Worm (Caenorhabditis elegans) whole organism, midembryonic: Measurements from ENCODE around the gene T05A7.1.
A peak's percentile ranks its signal among the peaks of the same experiment; 100 is the strongest.

Source experiments
- T22C8.4 ChIP-seq: fragments of 200-800 bp; sonication (Bioruptor generic); IDR thresholded peaks from 2 replicates; pipeline ENCODE4 v1.3.6; 2022; ENCODE audit warnings: missing genetic modification characterization, missing compliant biosample characterization
- cog-1 ChIP-seq: sonication (generic microtip); optimal IDR thresholded peaks from 2 replicates; lab custom pipeline; 2016; ENCODE audit warnings: missing genetic modification characterization, missing compliant biosample characterization
- flt-1 ChIP-seq: fragments of 200-800 bp; sonication (Bioruptor generic); IDR thresholded peaks from 2 replicates; pipeline ENCODE4 v1.3.6; 2022; ENCODE audit warnings: missing genetic modification characterization, missing compliant biosample characterization
- klf-2 ChIP-seq: fragments of 200-800 bp; sonication (Bioruptor generic); conservative IDR thresholded peaks from 2 replicates; pipeline ENCODE4 v1.3.6; 2022; ENCODE audit warnings: missing genetic modification reagents, missing genetic modification characterization, missing compliant biosample characterization
- med-1 ChIP-seq: sonication (generic microtip); optimal IDR thresholded peaks from 2 replicates; lab custom pipeline; 2017; ENCODE audit warnings: missing genetic modification characterization, mild to moderate bottlenecking, missing compliant biosample characterization, antibody characterized with exemption, missing genetic modification reagents; ENCODE audit not compliant: insufficient read depth
- ref-1 ChIP-seq: fragments of 200-800 bp; sonication (Bioruptor generic); conservative IDR thresholded peaks from 2 replicates; pipeline ENCODE4 v1.3.6; 2022; ENCODE audit warnings: missing genetic modification reagents, missing genetic modification characterization, missing compliant biosample characterization
- tab-1 ChIP-seq: fragments of 200-800 bp; sonication (Bioruptor generic); IDR thresholded peaks from 2 replicates; pipeline ENCODE4 v1.3.6; 2022; ENCODE audit warnings: missing genetic modification characterization, missing compliant biosample characterization
- ztf-23 ChIP-seq: fragments of 200-800 bp; sonication (Bioruptor generic); IDR thresholded peaks from 2 replicates; pipeline ENCODE4 v1.3.6; 2022; ENCODE audit warnings: missing genetic modification reagents, missing genetic modification characterization, missing compliant biosample characterization
- ztf-29 ChIP-seq: fragments of 200-800 bp; sonication (Bioruptor generic); IDR thresholded peaks from 2 replicates; pipeline ENCODE4 v1.3.6; 2022; ENCODE audit warnings: missing genetic modification reagents, missing genetic modification characterization, missing compliant biosample characterization

T05A7.1 gene

DNA sequence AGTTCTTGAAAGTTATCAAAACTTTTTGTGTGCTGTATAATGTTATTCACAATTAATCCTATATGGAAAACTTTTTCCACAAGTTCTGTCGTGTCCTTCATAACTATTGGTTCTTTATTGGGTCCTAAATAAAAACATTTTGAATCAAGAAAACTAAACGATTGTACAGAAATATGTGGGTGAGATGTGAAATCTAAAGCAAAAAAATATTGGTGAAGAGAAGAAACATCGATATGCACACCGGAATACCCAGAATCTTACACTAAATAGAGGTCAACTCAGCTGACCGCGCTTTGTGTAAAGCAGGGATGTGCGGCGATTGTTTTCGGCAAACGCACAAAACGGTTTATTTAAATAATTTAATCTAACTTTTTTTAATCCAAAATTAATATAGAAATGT is 16.7 kb upstream of the T05A7.1 start, which contains the start of gene T05A7.13:
Gene T05A7.13 (minus strand): TSS at position 101 of the 400 bp plus-strand sequence.
- TF ChIP-seq cog-1 (tag; lab: Kevin White, UChicago) = no peak
- no peak for TF ChIP-seq med-1
- no peak for TF ChIP-seq ref-1 (GFP tag; lab: Robert Waterston, UW)
- TF ChIP-seq ztf-23 (GFP tag; lab: Robert Waterston, UW) = no peak
- TF ChIP-seq tab-1 (GFP tag; lab: Robert Waterston, UW) = no peak
- TF ChIP-seq klf-2 (GFP tag; lab: Robert Waterston, UW) = no peak
- no peak for TF ChIP-seq ztf-29 (GFP tag; lab: Robert Waterston, UW)
- TF ChIP-seq T22C8.4 (GFP tag; lab: Robert Waterston, UW) = no peak
- no peak for TF ChIP-seq flt-1 (GFP tag; lab: Robert Waterston, UW)

DNA sequence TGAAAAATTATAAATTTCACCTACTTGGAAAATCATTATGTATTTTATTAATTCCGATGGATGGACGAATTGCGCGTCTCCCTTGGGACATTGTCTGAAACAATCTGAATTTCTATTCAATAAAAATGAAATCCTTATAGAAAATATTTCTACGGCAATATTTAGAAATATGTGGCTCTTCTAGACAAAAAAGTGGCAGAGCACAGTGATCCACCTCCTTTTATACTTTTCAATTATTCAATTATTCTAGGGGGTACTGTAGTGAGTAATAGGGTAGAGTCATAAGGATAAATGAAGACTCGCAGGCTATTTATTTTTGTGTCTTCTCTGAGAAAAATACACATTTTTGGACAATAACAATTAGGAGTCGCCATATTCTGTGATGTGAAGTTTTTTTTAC is 14.8 kb upstream of the T05A7.1 start, which contains the start of gene T05A7.12:
Gene T05A7.12 (minus strand): TSS at position 101 of the 400 bp plus-strand sequence.
- TF ChIP-seq ref-1 (GFP tag; lab: Robert Waterston, UW) = no peak
- TF ChIP-seq klf-2 (GFP tag; lab: Robert Waterston, UW) = no peak
- no peak for TF ChIP-seq ztf-23 (GFP tag; lab: Robert Waterston, UW)
- TF ChIP-seq ztf-29 (GFP tag; lab: Robert Waterston, UW) = no peak
- TF ChIP-seq T22C8.4 (GFP tag; lab: Robert Waterston, UW) = no peak
- TF ChIP-seq cog-1 (tag; lab: Kevin White, UChicago) = no peak
- no peak for TF ChIP-seq flt-1 (GFP tag; lab: Robert Waterston, UW)

DNA sequence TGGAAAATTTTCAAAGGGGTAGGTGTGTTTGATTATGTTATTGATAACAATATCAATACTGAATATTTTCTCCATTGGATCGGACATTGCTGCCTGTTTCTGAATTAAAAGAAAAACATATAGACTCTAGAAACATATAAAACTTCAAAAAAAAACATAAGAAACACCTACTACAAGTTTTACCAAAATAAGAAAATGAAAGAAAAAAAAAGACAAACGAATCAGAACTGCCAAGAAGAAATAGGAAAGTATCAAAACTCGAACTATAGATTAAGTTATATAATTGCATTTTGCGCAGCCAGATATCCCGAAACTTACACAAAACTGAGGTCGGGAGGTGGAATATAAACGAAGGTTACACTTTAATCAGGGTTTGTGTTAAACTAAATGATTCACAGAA is 12.7 kb upstream of the T05A7.1 start, which contains the start of gene T05A7.11:
Gene T05A7.11 (minus strand): TSS at position 101 of the 400 bp plus-strand sequence.
- TF ChIP-seq T22C8.4 (GFP tag; lab: Robert Waterston, UW) (no peak), ztf-29 (GFP tag; lab: Robert Waterston, UW) (no peak), flt-1 (GFP tag; lab: Robert Waterston, UW) (no peak), klf-2 (GFP tag; lab: Robert Waterston, UW) (no peak), med-1 (no peak), tab-1 (GFP tag; lab: Robert Waterston, UW) (no peak), ztf-23 (GFP tag; lab: Robert Waterston, UW) (no peak)

DNA sequence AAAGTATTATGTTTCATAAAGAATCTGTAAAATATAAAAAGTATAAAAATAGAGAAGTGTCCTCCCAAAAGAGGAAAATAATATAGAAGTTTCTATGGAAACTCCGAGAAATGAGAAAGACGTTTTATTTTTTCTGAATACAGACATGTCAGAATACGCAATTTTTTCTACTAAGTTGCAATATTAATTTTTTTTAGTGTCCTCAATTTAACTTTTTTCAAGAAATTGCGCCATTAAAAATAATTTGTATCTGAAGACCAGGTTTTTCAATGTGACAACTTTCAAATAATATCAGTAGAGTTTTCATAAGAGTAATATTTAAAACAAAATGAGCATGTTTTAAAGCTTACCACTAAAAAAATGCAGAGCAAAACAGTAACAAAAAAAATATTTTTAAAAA is 10.4 kb upstream of the T05A7.1 start, which contains the start of gene fut-5:
Gene fut-5 (minus strand): TSS at position 101 of the 400 bp plus-strand sequence.
- TF ChIP-seq tab-1 (GFP tag; lab: Robert Waterston, UW) (no peak), med-1 (no peak), ref-1 (GFP tag; lab: Robert Waterston, UW) (no peak), ztf-29 (GFP tag; lab: Robert Waterston, UW) (no peak), klf-2 (GFP tag; lab: Robert Waterston, UW) (no peak), ztf-23 (GFP tag; lab: Robert Waterston, UW) (no peak), flt-1 (GFP tag; lab: Robert Waterston, UW) (no peak), cog-1 (tag; lab: Kevin White, UChicago) (no peak), T22C8.4 (GFP tag; lab: Robert Waterston, UW) (no peak)

DNA sequence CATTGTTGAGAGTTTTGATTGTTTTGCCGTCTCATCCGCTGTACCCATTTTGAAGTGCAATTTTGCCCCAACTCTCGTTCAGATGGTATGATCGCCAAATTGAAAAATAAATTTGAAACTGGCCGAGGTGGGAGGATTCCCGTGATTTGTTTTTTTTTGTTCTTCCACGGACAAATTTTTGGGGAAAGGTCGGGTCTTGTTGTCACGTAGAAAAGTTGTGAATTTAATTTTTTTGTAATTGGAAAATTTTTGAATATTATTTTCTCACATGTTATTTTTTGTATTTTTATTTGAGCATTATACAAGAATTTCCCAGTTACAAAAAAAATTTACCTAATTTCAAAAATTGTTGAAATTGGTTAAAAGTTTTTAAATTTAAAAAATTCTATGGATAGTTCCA is 6.3 kb upstream of the T05A7.1 start, which contains the start of gene T05A7.6:
Gene T05A7.6 (minus strand): TSS at position 101 of the 400 bp plus-strand sequence.
- TF ChIP-seq ref-1 (GFP tag; lab: Robert Waterston, UW) (no peak), klf-2 (GFP tag; lab: Robert Waterston, UW) (no peak), ztf-23 (GFP tag; lab: Robert Waterston, UW) (no peak), med-1 (no peak), cog-1 (tag; lab: Kevin White, UChicago) (no peak), ztf-29 (GFP tag; lab: Robert Waterston, UW) (no peak), tab-1 (GFP tag; lab: Robert Waterston, UW) (no peak), T22C8.4 (GFP tag; lab: Robert Waterston, UW) (no peak), flt-1 (GFP tag; lab: Robert Waterston, UW) (no peak)

DNA sequence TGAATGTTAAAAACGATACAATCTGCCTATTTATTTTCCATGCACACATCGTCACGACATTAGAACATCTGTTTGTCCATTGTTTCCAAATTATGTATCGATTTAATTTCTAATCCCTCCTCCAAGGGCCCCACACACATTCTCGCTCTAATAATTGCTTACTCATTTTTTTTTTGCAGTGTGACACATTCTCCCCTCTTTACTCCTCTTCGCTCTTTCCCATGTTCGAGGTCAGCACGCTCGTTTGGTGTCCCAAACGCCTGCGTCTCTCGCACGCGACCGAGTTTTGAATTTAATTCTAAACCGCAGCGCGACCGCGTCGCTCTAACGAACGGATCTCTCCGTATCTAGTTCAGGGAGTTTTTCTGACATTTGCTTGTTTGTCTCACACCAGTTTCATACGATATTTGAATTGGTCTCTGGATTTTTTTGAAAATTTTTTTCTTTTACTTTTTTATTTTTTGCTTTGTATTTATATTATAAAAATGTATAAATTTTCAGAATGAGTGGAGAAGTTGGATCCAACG is 5.4 kb upstream of the T05A7.1 start, which contains the start of the genes clec-140 and hmg-11:
Gene clec-140 (plus strand): TSS at position 477 of the 527 bp plus-strand sequence.
Gene hmg-11 (plus strand): TSS at position 502 of the 527 bp plus-strand sequence.
- TF ChIP-seq ref-1 (GFP tag; lab: Robert Waterston, UW) = no peak
- peak; percentile 66 for TF ChIP-seq cog-1 (tag; lab: Kevin White, UChicago)
- TF ChIP-seq T22C8.4 (GFP tag; lab: Robert Waterston, UW) = peak; percentile 52
- TF ChIP-seq ztf-23 (GFP tag; lab: Robert Waterston, UW) = 0 out of 2 replicates have a peak, but pooled peaks have one; percentile 52
- TF ChIP-seq flt-1 (GFP tag; lab: Robert Waterston, UW) = 0 out of 2 replicates have a peak, but pooled peaks have one; percentile 37
- TF ChIP-seq klf-2 (GFP tag; lab: Robert Waterston, UW) = no peak

DNA sequence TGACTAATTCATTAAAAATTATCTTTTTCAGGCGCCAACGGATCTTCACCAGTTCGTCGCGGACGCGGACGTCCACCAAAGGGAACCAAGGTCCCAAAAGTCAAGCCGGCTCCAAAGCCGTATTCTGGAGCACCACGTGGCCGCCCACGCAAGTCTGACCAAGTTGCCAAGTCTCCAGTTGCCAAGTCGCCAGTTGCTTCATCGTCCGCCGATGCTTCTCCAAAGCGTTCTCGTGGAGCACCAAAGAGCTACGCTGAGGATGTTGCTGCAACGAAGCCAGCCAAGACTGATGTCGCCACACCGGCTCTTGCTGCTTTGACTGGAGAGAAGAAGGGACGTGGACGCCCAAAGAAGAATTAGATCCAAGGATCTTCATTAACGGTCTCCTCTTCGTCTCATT is 4.8 kb upstream of the T05A7.1 start:
- no peak for TF ChIP-seq tab-1 (GFP tag; lab: Robert Waterston, UW)
- no peak for TF ChIP-seq ztf-23 (GFP tag; lab: Robert Waterston, UW)
- no peak for TF ChIP-seq T22C8.4 (GFP tag; lab: Robert Waterston, UW)
- no peak for TF ChIP-seq ztf-29 (GFP tag; lab: Robert Waterston, UW)
- TF ChIP-seq med-1 = no peak
- no peak for TF ChIP-seq klf-2 (GFP tag; lab: Robert Waterston, UW)
- TF ChIP-seq cog-1 (tag; lab: Kevin White, UChicago) = no peak
- TF ChIP-seq flt-1 (GFP tag; lab: Robert Waterston, UW) = no peak
- TF ChIP-seq ref-1 (GFP tag; lab: Robert Waterston, UW) = no peak

DNA sequence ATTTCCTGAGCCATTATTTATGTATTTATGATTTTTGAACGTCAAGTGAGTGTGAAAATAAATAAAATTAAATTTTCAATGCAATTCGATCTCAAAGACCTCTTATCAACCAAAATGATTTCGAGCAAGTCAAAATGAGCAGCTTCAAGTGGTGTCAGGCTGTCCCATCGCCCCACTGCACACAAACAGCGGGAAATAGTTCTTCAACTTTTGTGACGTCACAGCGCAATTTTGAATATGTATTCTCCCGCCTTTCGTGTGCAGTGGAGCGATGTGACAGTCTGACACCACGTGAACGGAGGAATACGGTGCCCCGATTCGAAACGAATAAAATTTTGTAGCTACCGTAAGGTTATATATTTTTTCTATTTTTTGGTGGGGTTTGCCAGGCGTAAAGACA is 4.3 kb upstream of the T05A7.1 start:
- TF ChIP-seq cog-1 (tag; lab: Kevin White, UChicago) (no peak), tab-1 (GFP tag; lab: Robert Waterston, UW) (no peak), ref-1 (GFP tag; lab: Robert Waterston, UW) (no peak), ztf-29 (GFP tag; lab: Robert Waterston, UW) (no peak), med-1 (no peak), flt-1 (GFP tag; lab: Robert Waterston, UW) (no peak), T22C8.4 (GFP tag; lab: Robert Waterston, UW) (no peak), ztf-23 (GFP tag; lab: Robert Waterston, UW) (no peak), klf-2 (GFP tag; lab: Robert Waterston, UW) (no peak)

DNA sequence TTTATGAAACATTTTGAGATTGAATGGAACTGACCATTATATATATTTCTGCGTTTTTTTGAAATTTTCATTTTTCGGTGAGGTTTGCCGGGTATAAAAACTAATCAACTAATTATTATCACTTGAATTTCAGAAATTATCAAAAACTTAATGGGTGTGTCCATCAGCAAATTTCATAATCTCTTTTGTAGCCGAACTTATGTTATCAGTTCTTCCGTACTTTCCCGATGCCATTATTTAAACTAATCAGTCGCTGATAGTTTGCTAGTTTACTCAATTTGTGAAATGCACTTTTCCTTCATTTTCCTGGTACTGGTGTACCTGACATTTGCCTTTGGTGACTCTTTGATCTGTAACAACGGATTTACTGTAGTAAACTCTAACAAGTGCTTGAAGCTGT is 3.8 kb upstream of the T05A7.1 start:
- TF ChIP-seq ztf-23 (GFP tag; lab: Robert Waterston, UW) (no peak), T22C8.4 (GFP tag; lab: Robert Waterston, UW) (no peak), med-1 (no peak), tab-1 (GFP tag; lab: Robert Waterston, UW) (no peak), ztf-29 (GFP tag; lab: Robert Waterston, UW) (no peak)
